Worm (Caenorhabditis elegans) whole organism, early embryonic: ENCODE results near the gene hnd-1.

Experiments used
- aly-1 ChIP-seq: sonication (generic microtip); optimal IDR thresholded peaks from 2 replicates; lab custom pipeline; 2016; ENCODE audit warnings: missing genetic modification characterization, missing compliant biosample characterization
- ama-1 ChIP-seq: fragments of 150-350 bp; optimal IDR thresholded peaks from 2 replicates; lab custom pipeline; 2014
- ceh-36 ChIP-seq: sonication (generic microtip); optimal IDR thresholded peaks from 2 replicates; lab custom pipeline; 2016; ENCODE audit warnings: missing genetic modification characterization, inconsistent platforms, missing compliant biosample characterization
- hmg-4 ChIP-seq: fragments of 200-800 bp; sonication (Bioruptor generic); optimal IDR thresholded peaks from 2 replicates; lab custom pipeline; 2018; ENCODE audit warnings: mild to moderate bottlenecking, missing genetic modification characterization, missing compliant biosample characterization
- scrt-1 ChIP-seq: fragments of 200-800 bp; sonication (Bioruptor generic); IDR thresholded peaks from 2 replicates; pipeline ENCODE4 v1.3.6; 2022; ENCODE audit warnings: missing genetic modification characterization, missing compliant biosample characterization
- tbx-11 ChIP-seq: fragments of 200-800 bp; sonication (Bioruptor generic); IDR thresholded peaks from 2 replicates; pipeline ENCODE4 v1.3.6; 2022; ENCODE audit warnings: missing genetic modification characterization, missing compliant biosample characterization

hnd-1 gene

ce11 chrX:11734110-11734509 is 49.7 kb downstream of the hnd-1 start:
- no peak for TF ChIP-seq scrt-1 (GFP tag; lab: Robert Waterston, UW)
- TF ChIP-seq tbx-11 (GFP tag; lab: Robert Waterston, UW) = no peak
- TF ChIP-seq ama-1 (lab: Kevin White, UChicago) = no peak
- no peak for TF ChIP-seq ceh-36 (tag; lab: Kevin White, UChicago)
- no peak for TF ChIP-seq hmg-4
- no peak for TF ChIP-seq aly-1 (tag; lab: Kevin White, UChicago)
